Fruit fly (Drosophila melanogaster): ENCODE data around the gene xit.

Gene xit

dm6 chrX:6843841-6844440, 23.1 kb downstream of the xit start, which contains the start of the genes CG14435 and Tmf (continued):
- TF ChIP-seq ATbp (GFP tag; optimal IDR thresholded peaks at IDR 0.05) = peak; percentile 49
- peak; percentile 50; the same call in 1 of the 2 replicates for TF ChIP-seq CG5953 (GFP tag; IDR thresholded peaks at IDR 0.05)
- 0 out of 3 replicates have a peak, but pooled peaks have one; percentile 48 for TF ChIP-seq hb (GFP tag; IDR thresholded peaks at IDR 0.05; ENCODE audit: partially characterized antibody)
- TF ChIP-seq Camta (GFP tag; optimal IDR thresholded peaks at IDR 0.05) = peak; percentile 44
- peak; percentile 67 for TF ChIP-seq CG31224 (GFP tag; IDR thresholded peaks at IDR 0.05)
- peak; percentile 40 for TF ChIP-seq slp2 (GFP tag; optimal IDR thresholded peaks at IDR 0.05)
- TF ChIP-seq Nf-YA (GFP tag; IDR thresholded peaks at IDR 0.05) = peak; percentile 61
- TF ChIP-seq croc (GFP tag; conservative IDR thresholded peaks at IDR 0.05) = peak; percentile 72
- peak; percentile 55 for TF ChIP-seq CG7786 (GFP tag; optimal IDR thresholded peaks at IDR 0.05)
- TF ChIP-seq p53 (GFP tag; optimal IDR thresholded peaks at IDR 0.05) = no peak
- TF ChIP-seq oc (tag; optimal IDR thresholded peaks at IDR 0.05) = no peak
- no peak for TF ChIP-seq CG6813 (GFP tag; optimal IDR thresholded peaks at IDR 0.05)
- no peak for TF ChIP-seq Dp (GFP tag; optimal IDR thresholded peaks at IDR 0.05)
- TF ChIP-seq zf30C (GFP tag; optimal IDR thresholded peaks at IDR 0.05) = no peak
- TF ChIP-seq dpn (GFP tag; optimal IDR thresholded peaks at IDR 0.05) = peak; percentile 62 to 81
- peak; percentile 74; the same call in 1 of the 2 replicates for TF ChIP-seq Rx (GFP tag; IDR thresholded peaks at IDR 0.05)
- peak; percentile 2 for TF ChIP-seq CG7987 (GFP tag; optimal IDR thresholded peaks at IDR 0.05)
- peak; percentile 85 for TF ChIP-seq Hmr (GFP tag; optimal IDR thresholded peaks at IDR 0.05)
- peak; percentile 68 for TF ChIP-seq cato (GFP tag; optimal IDR thresholded peaks at IDR 0.05; ENCODE audit: borderline replicate concordance)
- no peak for TF ChIP-seq disco-r (GFP tag; optimal IDR thresholded peaks at IDR 0.05)
- peak; percentile 62 for TF ChIP-seq CG7928 (GFP tag; optimal IDR thresholded peaks at IDR 0.05)
- TF ChIP-seq CG14860 (GFP tag; IDR thresholded peaks at IDR 0.05; ENCODE audit: partially characterized antibody) = 0 out of 3 replicates have a peak, but pooled peaks have one; percentile 23
- peak; percentile 69 for TF ChIP-seq seq (GFP tag; IDR thresholded peaks at IDR 0.05)
- no peak for TF ChIP-seq Hey (tag; optimal IDR thresholded peaks at IDR 0.05)
- TF ChIP-seq Sry-β (GFP tag; optimal IDR thresholded peaks at IDR 0.05) = peak; percentile 65
- 0 out of 2 replicates have a peak, but pooled peaks have one; percentile 8 for TF ChIP-seq tna (GFP tag; IDR thresholded peaks at IDR 0.05; ENCODE audit: partially characterized antibody)
- TF ChIP-seq CG34376 (GFP tag; optimal IDR thresholded peaks at IDR 0.05) = peak; percentile 60
- no peak for TF ChIP-seq CG31365 (tag; optimal IDR thresholded peaks at IDR 0.05)
- peak; percentile 89 for TF ChIP-seq Aef1 (GFP tag; IDR thresholded peaks at IDR 0.05)
- TF ChIP-seq CG8388 (GFP tag; optimal IDR thresholded peaks at IDR 0.05) = peak; percentile 76
- peak; percentile 44 for TF ChIP-seq psq (GFP tag; optimal IDR thresholded peaks at IDR 0.05)
- peak; percentile 80 for TF ChIP-seq caup (GFP tag; optimal IDR thresholded peaks at IDR 0.05; ENCODE audit: severe bottlenecking)
- TF ChIP-seq Hsf (GFP tag; optimal IDR thresholded peaks at IDR 0.05) = peak; percentile 74
- peak; percentile 91 for TF ChIP-seq dysf (GFP tag; IDR thresholded peaks at IDR 0.05)
- TF ChIP-seq CG12391 (tag; optimal IDR thresholded peaks at IDR 0.05) = peak; percentile 92
- peak; percentile 83 for TF ChIP-seq CG18619 (GFP tag; optimal IDR thresholded peaks at IDR 0.05)
- peak; percentile 71 for TF ChIP-seq ap (GFP tag; IDR thresholded peaks at IDR 0.05)

- TF ChIP-seq CG15011 (GFP tag; optimal IDR thresholded peaks at IDR 0.05) (peak; percentile 27), ERR (GFP tag; optimal IDR thresholded peaks at IDR 0.05) (no peak), unc-4 (GFP tag; IDR thresholded peaks at IDR 0.05; ENCODE audit: partially characterized antibody) (peak; percentile 57; the same call in 1 of the 2 replicates), esg (GFP tag; conservative IDR thresholded peaks at IDR 0.05) (peak; percentile 77), NC2β (GFP tag; optimal IDR thresholded peaks at IDR 0.05) (peak; percentile 43), GATAe (GFP tag; conservative IDR thresholded peaks at IDR 0.05) (peak; percentile 62), HLH4C (GFP tag; IDR thresholded peaks at IDR 0.05; ENCODE audit: partially characterized antibody) (peak; percentile 69), Spps (tag; optimal IDR thresholded peaks at IDR 0.05) (peak; percentile 64), CG34224 (GFP tag; IDR thresholded peaks at IDR 0.05; ENCODE audit: partially characterized antibody) (peak; percentile 62; the same call in 1 of the 3 replicates), pros (GFP tag; optimal IDR thresholded peaks at IDR 0.05) (no peak), CG32532 (GFP tag; IDR thresholded peaks at IDR 0.05) (peak; percentile 86), CG2199 (GFP tag; IDR thresholded peaks at IDR 0.05) (0 out of 3 replicates have a peak, but pooled peaks have one; percentile 45)
Observed at dm6 chrX:6849178-6849956, 28.6 kb downstream of the xit start, which contains the start of the genes Cht11 and CG4558. Gene Cht11, minus strand, starts transcription at chrX:6849517. Gene CG4558, plus strand, starts transcription at chrX:6849770.
